Fruit fly (Drosophila melanogaster) whole organism, embryonic: ENCODE measurements around the gene CG46303.
A peak's percentile ranks its signal among the peaks of the same experiment; 100 is the strongest.

Source experiments
- Blimp-1 ChIP-seq: fragments of 200-800 bp; sonication (Bioruptor generic); optimal IDR thresholded peaks from 3 replicates; lab custom pipeline; 2018; ENCODE audit warnings: missing biosample characterization, missing genetic modification characterization, mild to moderate bottlenecking, moderate library complexity, missing genetic modification reagents
- CG11093 ChIP-seq: fragments of 200-800 bp; sonication (Bioruptor generic); IDR thresholded peaks from 3 replicates; pipeline ENCODE4 v1.3.6; 2022; ENCODE audit warnings: missing biosample characterization, missing genetic modification characterization
- CG11560 ChIP-seq: fragments of 200-800 bp; sonication (Bioruptor generic); IDR thresholded peaks from 3 replicates; pipeline ENCODE4 v1.3.6; 2022; ENCODE audit warnings: missing biosample characterization, missing genetic modification characterization
- CG12155 ChIP-seq: fragments of 200-800 bp; sonication (Bioruptor generic); optimal IDR thresholded peaks from 3 replicates; lab custom pipeline; 2016; ENCODE audit warnings: missing biosample characterization, missing genetic modification characterization
- CG12659 ChIP-seq: fragments of 200-800 bp; sonication (Bioruptor generic); optimal IDR thresholded peaks from 3 replicates; lab custom pipeline; 2017; ENCODE audit warnings: mild to moderate bottlenecking, missing biosample characterization, missing genetic modification reagents, missing genetic modification characterization
- CG12744 ChIP-seq: fragments of 200-800 bp; sonication (Bioruptor generic); optimal IDR thresholded peaks from 2 replicates; lab custom pipeline; 2016; ENCODE audit warnings: missing biosample characterization, missing genetic modification characterization
- CG13624 ChIP-seq: fragments of 200-800 bp; sonication (Bioruptor generic); optimal IDR thresholded peaks from 2 replicates; lab custom pipeline; 2016; ENCODE audit warnings: missing biosample characterization, missing genetic modification characterization
- CG14014 ChIP-seq: fragments of 200-800 bp; sonication (Bioruptor generic); IDR thresholded peaks from 2 replicates; pipeline ENCODE4 v1.3.6; 2022; ENCODE audit warnings: missing biosample characterization, missing genetic modification characterization
- CG14710 ChIP-seq: fragments of 200-800 bp; sonication (Bioruptor generic); optimal IDR thresholded peaks from 3 replicates; lab custom pipeline; 2019; ENCODE audit warnings: missing biosample characterization, mild to moderate bottlenecking, missing genetic modification characterization, moderate library complexity
- CG15601 ChIP-seq: fragments of 200-800 bp; sonication (Bioruptor generic); optimal IDR thresholded peaks from 3 replicates; lab custom pipeline; 2019; ENCODE audit warnings: missing biosample characterization, mild to moderate bottlenecking, missing genetic modification characterization, moderate library complexity
- CG17829 ChIP-seq: fragments of 200-800 bp; optimal IDR thresholded peaks from 2 replicates; lab custom pipeline; 2019; ENCODE audit warnings: missing biosample characterization, mild to moderate bottlenecking, missing genetic modification characterization, moderate library complexity
- CG18011 ChIP-seq: fragments of 200-800 bp; sonication (Bioruptor generic); optimal IDR thresholded peaks from 2 replicates; lab custom pipeline; 2017; ENCODE audit warnings: missing biosample characterization, missing genetic modification characterization, mild to moderate bottlenecking, moderate library complexity, missing genotype
- CG4424 ChIP-seq: fragments of 200-800 bp; sonication (Bioruptor generic); optimal IDR thresholded peaks from 3 replicates; lab custom pipeline; 2016; ENCODE audit warnings: missing biosample characterization, missing genetic modification characterization
- CG4617 ChIP-seq: fragments of 200-800 bp; sonication (Bioruptor generic); optimal IDR thresholded peaks from 3 replicates; lab custom pipeline; 2016; ENCODE audit warnings: missing biosample characterization, missing genetic modification characterization, borderline replicate concordance
- CG5180 ChIP-seq: fragments of 200-800 bp; sonication (Bioruptor generic); optimal IDR thresholded peaks from 3 replicates; lab custom pipeline; 2017; ENCODE audit warnings: missing biosample characterization, missing genetic modification characterization, mild to moderate bottlenecking, moderate library complexity, missing genetic modification reagents
- CG6175 ChIP-seq: fragments of 200-800 bp; sonication (Bioruptor generic); IDR thresholded peaks from 3 replicates; pipeline ENCODE4 v1.3.6; 2022; ENCODE audit warnings: missing biosample characterization, missing genetic modification characterization
- CG6272 ChIP-seq: fragments of 200-800 bp; sonication (Bioruptor generic); IDR thresholded peaks from 2 replicates; pipeline ENCODE4 v1.3.6; 2022; ENCODE audit warnings: missing biosample characterization, missing genetic modification characterization
- CG7357 ChIP-seq: fragments of 200-800 bp; sonication (Bioruptor generic); IDR thresholded peaks from 3 replicates; pipeline ENCODE4 v1.3.6; 2022; ENCODE audit warnings: missing biosample characterization, missing genetic modification characterization
- CG8089 ChIP-seq: fragments of 200-800 bp; sonication (Bioruptor generic); optimal IDR thresholded peaks from 3 replicates; lab custom pipeline; 2016; ENCODE audit warnings: missing biosample characterization, missing genetic modification characterization
- CG8388 ChIP-seq: fragments of 200-800 bp; sonication (Bioruptor generic); optimal IDR thresholded peaks from 2 replicates; lab custom pipeline; 2019; ENCODE audit warnings: missing biosample characterization, mild to moderate bottlenecking, missing genetic modification characterization, moderate library complexity
- CG8765 ChIP-seq: fragments of 200-800 bp; sonication (Bioruptor generic); IDR thresholded peaks from 2 replicates; pipeline ENCODE4 v1.3.6; 2022; ENCODE audit warnings: missing biosample characterization, missing genetic modification characterization
- Camta ChIP-seq: fragments of 200-800 bp; sonication (Bioruptor generic); optimal IDR thresholded peaks from 2 replicates; lab custom pipeline; 2016; ENCODE audit warnings: missing biosample characterization, missing genetic modification characterization
- CrebB ChIP-seq: fragments of 200-800 bp; sonication (Bioruptor generic); optimal IDR thresholded peaks from 3 replicates; lab custom pipeline; 2018; ENCODE audit warnings: missing biosample characterization, mild to moderate bottlenecking, missing genetic modification characterization
- HHEX ChIP-seq: fragments of 200-800 bp; sonication (Bioruptor generic); optimal IDR thresholded peaks from 3 replicates; lab custom pipeline; 2017; ENCODE audit warnings: missing biosample characterization, mild to moderate bottlenecking, missing genetic modification characterization, missing genetic modification reagents
- MESR4 ChIP-seq: fragments of 200-800 bp; sonication (Bioruptor generic); optimal IDR thresholded peaks from 2 replicates; lab custom pipeline; 2018; ENCODE audit warnings: missing biosample characterization, mild to moderate bottlenecking, missing genetic modification characterization, moderate library complexity
- Med ChIP-seq: fragments of 200-800 bp; sonication (Bioruptor generic); peaks from one replicate; lab custom pipeline; 2016; ENCODE audit warnings: missing biosample characterization, missing genetic modification characterization, mild to moderate bottlenecking, inconsistent platforms, moderate library complexity
- Nf-YC ChIP-seq: fragments of 200-800 bp; optimal IDR thresholded peaks from 3 replicates; lab custom pipeline; 2019; ENCODE audit warnings: missing biosample characterization, mild to moderate bottlenecking, missing genetic modification characterization, moderate library complexity
- NfI ChIP-seq: fragments of 200-800 bp; sonication (Bioruptor generic); optimal IDR thresholded peaks from 3 replicates; lab custom pipeline; 2018; ENCODE audit warnings: missing biosample characterization, mild to moderate bottlenecking, missing genetic modification characterization, moderate library complexity
- Oaz ChIP-seq: fragments of 200-800 bp; sonication (Bioruptor generic); IDR thresholded peaks from 2 replicates; pipeline ENCODE4 v1.3.6; 2022; ENCODE audit warnings: missing biosample characterization, missing genetic modification characterization
- Scr ChIP-seq: fragments of 200-800 bp; sonication (Bioruptor generic); IDR thresholded peaks from 2 replicates; pipeline ENCODE4 v1.3.6; 2022; ENCODE audit warnings: missing biosample characterization, missing genetic modification characterization; ENCODE audit not compliant: partially characterized antibody
- Sry-β ChIP-seq: fragments of 200-800 bp; sonication (Bioruptor generic); optimal IDR thresholded peaks from 2 replicates; lab custom pipeline; 2018; ENCODE audit warnings: missing biosample characterization, mild to moderate bottlenecking, missing genetic modification characterization, moderate library complexity
- Trl ChIP-seq, 3 experiments: fragments of >200 bp in 2 of 3; fragments of 200-800 bp in 1 of 3; sonication (Bioruptor generic) in 1 of 3; optimal IDR thresholded peaks; 2 replicates in 1 of 3; 3 replicates in 2 of 3; lab custom pipeline; 2016 to 2017; ENCODE audit warnings: missing biosample characterization in 1 of 3, missing genetic modification characterization in 1 of 3
- Xbp1 ChIP-seq: fragments of 200-800 bp; sonication (Bioruptor generic); optimal IDR thresholded peaks from 3 replicates; lab custom pipeline; 2016; ENCODE audit warnings: missing biosample characterization, mild to moderate bottlenecking, missing genetic modification characterization
- cas ChIP-seq: fragments of 200-800 bp; sonication (Bioruptor generic); IDR thresholded peaks from 2 replicates; pipeline ENCODE4 v1.3.6; 2022; ENCODE audit warnings: missing biosample characterization, missing genetic modification characterization
- cato ChIP-seq: fragments of 200-800 bp; sonication (Bioruptor generic); optimal IDR thresholded peaks from 2 replicates; lab custom pipeline; 2016; ENCODE audit warnings: missing biosample characterization, missing genetic modification characterization, borderline replicate concordance
- cg ChIP-seq: fragments of 200-800 bp; sonication (Bioruptor generic); optimal IDR thresholded peaks from 3 replicates; lab custom pipeline; 2019; ENCODE audit warnings: missing biosample characterization, mild to moderate bottlenecking, missing genetic modification characterization, moderate library complexity
- ewg ChIP-seq: fragments of 200-800 bp; sonication (Bioruptor generic); optimal IDR thresholded peaks from 3 replicates; lab custom pipeline; 2017; ENCODE audit warnings: mild to moderate bottlenecking, missing biosample characterization, missing genetic modification reagents, missing genetic modification characterization
- fd64A ChIP-seq: fragments of 200-800 bp; sonication (Bioruptor generic); optimal IDR thresholded peaks from 3 replicates; lab custom pipeline; 2018; ENCODE audit warnings: missing biosample characterization, mild to moderate bottlenecking, missing genetic modification characterization
- gsb ChIP-seq: fragments of 200-800 bp; sonication (Bioruptor generic); IDR thresholded peaks from 2 replicates; pipeline ENCODE4 v1.3.6; 2022; ENCODE audit warnings: missing biosample characterization, missing genetic modification characterization
- hkb ChIP-seq, 2 experiments: fragments of 200-800 bp in 1 of 2; fragments of >200 bp in 1 of 2; sonication (Bioruptor generic) in 1 of 2; IDR thresholded peaks in 1 of 2; optimal IDR thresholded peaks in 1 of 2; 2 replicates each; pipeline versions ENCODE4 v1.3.6 to Lab custom; 2017 to 2022; ENCODE audit warnings: missing biosample characterization in 1 of 2, missing genetic modification characterization in 1 of 2
- hth ChIP-seq: fragments of >200 bp; optimal IDR thresholded peaks from 2 replicates; lab custom pipeline; 2017; ENCODE audit warnings: inconsistent platforms
- kni ChIP-seq: fragments of 200-800 bp; sonication (Bioruptor generic); optimal IDR thresholded peaks from 3 replicates; lab custom pipeline; 2017; ENCODE audit warnings: mild to moderate bottlenecking, missing biosample characterization, missing genetic modification reagents, missing genetic modification characterization
- lola ChIP-seq, 3 experiments: fragments of >200 bp in 2 of 3; fragments of 200-800 bp in 1 of 3; sonication (Bioruptor generic) in 1 of 3; optimal IDR thresholded peaks; 2 replicates each; lab custom pipeline; 2017 to 2019; ENCODE audit warnings: missing biosample characterization in 3 of 3, missing genetic modification characterization in 3 of 3, mild to moderate bottlenecking in 1 of 3, moderate library complexity in 1 of 3
- pita ChIP-seq: fragments of 200-800 bp; sonication (Bioruptor generic); optimal IDR thresholded peaks from 2 replicates; lab custom pipeline; 2017; ENCODE audit warnings: missing biosample characterization, mild to moderate bottlenecking, missing genetic modification characterization
- psq ChIP-seq: fragments of 200-800 bp; sonication (Bioruptor generic); optimal IDR thresholded peaks from 2 replicates; lab custom pipeline; 2017; ENCODE audit warnings: missing biosample characterization, missing genetic modification characterization
- schlank ChIP-seq: fragments of 200-800 bp; sonication (Bioruptor generic); optimal IDR thresholded peaks from 2 replicates; lab custom pipeline; 2018; ENCODE audit warnings: missing biosample characterization, mild to moderate bottlenecking, missing genetic modification characterization
- shn ChIP-seq: fragments of 200-800 bp; sonication (Bioruptor generic); optimal IDR thresholded peaks from 3 replicates; lab custom pipeline; 2016; ENCODE audit warnings: missing biosample characterization, missing genetic modification characterization
- tx ChIP-seq: fragments of 200-800 bp; sonication (Bioruptor generic); optimal IDR thresholded peaks from 2 replicates; lab custom pipeline; 2016; ENCODE audit warnings: missing biosample characterization, missing genetic modification characterization
- wor ChIP-seq: fragments of 200-800 bp; sonication (Bioruptor generic); IDR thresholded peaks from 2 replicates; pipeline ENCODE4 v1.3.6; 2022; ENCODE audit warnings: missing biosample characterization, missing genetic modification characterization

CG46303 gene

DNA sequence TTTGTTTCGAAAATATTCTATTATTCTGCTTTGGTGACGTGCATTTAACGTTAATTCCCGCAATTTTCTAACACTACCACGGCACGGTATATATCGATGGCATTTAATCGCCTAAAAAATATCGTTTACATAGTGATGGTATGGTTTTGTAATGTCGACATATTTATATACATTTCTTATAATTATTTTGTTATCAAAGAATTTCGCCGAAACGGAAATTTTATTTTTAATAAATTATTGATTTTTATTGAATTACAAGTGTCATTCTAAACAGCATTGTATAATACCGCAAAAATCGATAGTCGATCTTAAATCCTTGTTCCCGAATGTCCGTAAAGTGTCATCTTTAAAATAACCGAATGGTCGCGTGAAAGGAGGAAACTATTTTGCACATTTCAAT, 2.7 kb downstream of the CG46303 start, which contains the start of the genes Sec20 and dgrn (continued):
- no peak for TF ChIP-seq gsb (GFP tag; lab: Robert Waterston, UW)
- no peak for TF ChIP-seq hth (lab: Kevin White, UChicago)
- no peak for TF ChIP-seq Trl (optimal IDR thresholded peaks at IDR 0.05; lab: Kevin White, UChicago)
- TF ChIP-seq Trl (GFP tag; optimal IDR thresholded peaks at IDR 0.05; lab: Kevin White, UChicago), result peak; percentile 14
- peak; percentile 75 for TF ChIP-seq CG12155 (GFP tag; lab: Kevin White, UChicago)
- no peak for TF ChIP-seq cas (GFP tag; lab: Robert Waterston, UW)
- TF ChIP-seq kni (GFP tag; lab: Kevin White, UChicago), result no peak
- no peak for TF ChIP-seq tx (GFP tag; lab: Kevin White, UChicago)
- TF ChIP-seq pita, result no peak
- peak; percentile 53 for TF ChIP-seq NfI (GFP tag; lab: Kevin White, UChicago)
- peak; percentile 66 for TF ChIP-seq Nf-YC (tag; lab: Kevin White, UChicago)
- TF ChIP-seq CG5180, result no peak
- TF ChIP-seq CG14014 (GFP tag; lab: Robert Waterston, UW), result peak; percentile 43
- TF ChIP-seq CG6272 (GFP tag; lab: Robert Waterston, UW), result peak; percentile 73
- TF ChIP-seq CG15601 (tag; lab: Kevin White, UChicago), result peak; percentile 68
- peak; percentile 25 for TF ChIP-seq CG13624
- peak; percentile 80 for TF ChIP-seq CG17829 (tag; lab: Kevin White, UChicago)
- peak; percentile 50 for TF ChIP-seq cato (GFP tag; lab: Kevin White, UChicago)
- peak; percentile 79 for TF ChIP-seq Med (GFP tag; lab: Kevin White, UChicago)
- TF ChIP-seq Xbp1 (GFP tag; lab: Kevin White, UChicago), result peak; percentile 82
- TF ChIP-seq CG18011, result no peak
- TF ChIP-seq lola (GFP tag; optimal IDR thresholded peaks at IDR 0.05; lab: Kevin White, UChicago), result peak in 1 of 3 experiments; percentile 69
- TF ChIP-seq Blimp-1 (GFP tag; lab: Kevin White, UChicago), result peak; percentile 61
- no peak for TF ChIP-seq CG8089 (GFP tag; lab: Kevin White, UChicago)
- TF ChIP-seq CG8765 (GFP tag; lab: Robert Waterston, UW), result no peak
- TF ChIP-seq hkb (optimal IDR thresholded peaks at IDR 0.05; lab: Kevin White, UChicago), result no peak
- TF ChIP-seq hkb (GFP tag; IDR thresholded peaks at IDR 0.05; lab: Robert Waterston, UW), result peak; percentile 46; the same call in 1 of the 2 replicates
- TF ChIP-seq CG7357 (GFP tag; lab: Robert Waterston, UW), result no peak
- TF ChIP-seq ewg (GFP tag; lab: Kevin White, UChicago), result peak; percentile 18
- TF ChIP-seq shn (GFP tag; lab: Kevin White, UChicago), result no peak
- TF ChIP-seq CrebB, result peak; percentile 6
- peak; percentile 74 for TF ChIP-seq CG4424 (GFP tag; lab: Kevin White, UChicago)
- TF ChIP-seq CG11093 (GFP tag; lab: Robert Waterston, UW), result no peak
- TF ChIP-seq Sry-β (GFP tag; lab: Kevin White, UChicago), result no peak
- TF ChIP-seq HHEX (GFP tag; lab: Kevin White, UChicago), result peak; percentile 7
- TF ChIP-seq schlank (tag; lab: Kevin White, UChicago), result no peak
- TF ChIP-seq MESR4 (GFP tag; lab: Kevin White, UChicago), result peak; percentile 38
- peak; percentile 66 for TF ChIP-seq CG8388
- no peak for TF ChIP-seq cg (GFP tag; lab: Kevin White, UChicago)
- TF ChIP-seq wor (GFP tag; lab: Robert Waterston, UW), result no peak
- no peak for TF ChIP-seq CG12744 (GFP tag; lab: Kevin White, UChicago)
- TF ChIP-seq Oaz (GFP tag; lab: Robert Waterston, UW), result no peak
- no peak for TF ChIP-seq CG6175 (GFP tag; lab: Robert Waterston, UW)
- TF ChIP-seq CG11560 (tag; lab: Robert Waterston, UW), result no peak
- peak; percentile 97 for TF ChIP-seq Scr (GFP tag; lab: Robert Waterston, UW)
- TF ChIP-seq CG14710 (tag; lab: Kevin White, UChicago), result peak; percentile 89
- TF ChIP-seq Camta (GFP tag; lab: Kevin White, UChicago), result no peak
- TF ChIP-seq CG4617 (GFP tag; lab: Kevin White, UChicago), result peak; percentile 96
- no peak for TF ChIP-seq fd64A (GFP tag; lab: Kevin White, UChicago)
- peak; percentile 82 for TF ChIP-seq CG12659 (GFP tag; lab: Kevin White, UChicago)
- peak; percentile 35 for TF ChIP-seq psq (GFP tag; lab: Kevin White, UChicago)
